Worm (Caenorhabditis elegans) whole organism, L2 larva: Measurements from ENCODE around the gene acs-10.

Source experiments
- blmp-1 ChIP-seq: sonication (generic microtip); optimal IDR thresholded peaks from 2 replicates; lab custom pipeline; 2017; ENCODE audit warnings: missing genetic modification characterization, mild to moderate bottlenecking, missing compliant biosample characterization, antibody characterized with exemption, moderate library complexity; ENCODE audit not compliant: insufficient read depth
- ceh-16 ChIP-seq: fragments of 150-350 bp; optimal IDR thresholded peaks from 2 replicates; lab custom pipeline; 2014; ENCODE audit warnings: missing biosample characterization, missing genetic modification characterization
- elt-3 ChIP-seq: sonication (generic microtip); optimal IDR thresholded peaks from 2 replicates; lab custom pipeline; 2017; ENCODE audit warnings: missing biosample characterization, missing genetic modification characterization
- nhr-6 ChIP-seq: fragments of 150-350 bp; optimal IDR thresholded peaks from 2 replicates; lab custom pipeline; 2014; ENCODE audit warnings: missing biosample characterization, missing genetic modification characterization
- zag-1 ChIP-seq: fragments of 150-350 bp; optimal IDR thresholded peaks from 2 replicates; lab custom pipeline; 2014; ENCODE audit warnings: missing biosample characterization, missing genetic modification characterization
- ztf-4 ChIP-seq: fragments of 150-350 bp; optimal IDR thresholded peaks from 2 replicates; lab custom pipeline; 2014; ENCODE audit warnings: missing biosample characterization, missing genetic modification characterization

- no peak for TF ChIP-seq zag-1 (tag; lab: Kevin White, UChicago)
- TF ChIP-seq ztf-4, result no peak
- no peak for TF ChIP-seq nhr-6 (tag; lab: Kevin White, UChicago)
- no peak for TF ChIP-seq ceh-16
- TF ChIP-seq blmp-1, result no peak
- no peak for TF ChIP-seq elt-3 (tag; lab: Kevin White, UChicago)
Measured at ce11 chrV:14194514-14194913, 48.2 kb downstream of the acs-10 start.
